Fruit fly (Drosophila melanogaster): ENCODE results near the gene Naam.

- TF ChIP-seq pan (optimal IDR thresholded peaks at IDR 0.05) = no peak
- TF ChIP-seq psq (optimal IDR thresholded peaks at IDR 0.05) = no peak
- no peak for TF ChIP-seq usp (GFP tag; optimal IDR thresholded peaks at IDR 0.05)
These were observed 46.8 kb upstream of the Naam start for dm6 chr3R:19624482-19624881.

Data from whole organism.